Worm (Caenorhabditis elegans): Measurements from ENCODE around the gene Y10G11A.1.

Gene Y10G11A.1

DNA sequence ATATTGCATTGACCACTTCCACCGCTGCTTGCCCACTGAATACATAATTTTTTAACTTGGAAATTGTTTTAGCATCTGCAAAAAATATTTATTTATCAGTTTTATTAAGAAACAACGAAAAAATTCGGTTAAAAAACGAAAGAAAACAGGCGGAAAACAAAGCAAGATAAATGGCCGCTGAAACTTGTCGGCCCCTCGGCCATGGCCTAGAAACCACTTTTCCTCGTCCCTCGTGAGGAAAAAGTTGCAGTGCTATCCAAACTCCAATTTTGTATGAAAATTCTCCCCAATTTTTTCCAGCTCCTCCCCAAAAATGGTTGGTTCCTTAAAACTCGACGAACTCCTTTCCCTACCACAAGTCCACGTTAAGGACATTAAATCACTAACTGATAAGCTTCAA is at the start of gene Y10G11A.1:
Y10G11A.1 (plus strand) TSS at position 301 of the 400 bp plus-strand sequence.
- peak; percentile 59 for TF ChIP-seq nhr-85 (tag)

ce11 chrIV:16377942-16378341 is 46.5 kb upstream of the Y10G11A.1 start:
- TF ChIP-seq alr-1 (tag; optimal IDR thresholded peaks at IDR 0.05; ENCODE audit: borderline replicate concordance) (no peak), efl-1 (optimal IDR thresholded peaks at IDR 0.05) (no peak), efl-1 (GFP tag; optimal IDR thresholded peaks at IDR 0.05 in 1 of 2) (peak in 1 of 2 experiments; percentile 77), snpc-4 (tag; optimal IDR thresholded peaks at IDR 0.05) (no peak)

ce11 chrIV:16380278-16380677 is 44.2 kb upstream of the Y10G11A.1 start:
- TF ChIP-seq elt-3 (tag; optimal IDR thresholded peaks at IDR 0.05) (no peak), ceh-90 (tag; optimal IDR thresholded peaks at IDR 0.05) (no peak), sup-37 (GFP tag; optimal IDR thresholded peaks at IDR 0.05) (no peak), nhr-11 (tag; optimal IDR thresholded peaks at IDR 0.05) (no peak), snpc-4 (tag; optimal IDR thresholded peaks at IDR 0.05) (no peak), lir-3 (tag; optimal IDR thresholded peaks at IDR 0.05; ENCODE audit: poor library complexity) (no peak), efl-1 (optimal IDR thresholded peaks at IDR 0.05) (no peak), efl-1 (GFP tag; optimal IDR thresholded peaks at IDR 0.05 in 1 of 2) (peak in 1 of 2 experiments; percentile 59)

DNA sequence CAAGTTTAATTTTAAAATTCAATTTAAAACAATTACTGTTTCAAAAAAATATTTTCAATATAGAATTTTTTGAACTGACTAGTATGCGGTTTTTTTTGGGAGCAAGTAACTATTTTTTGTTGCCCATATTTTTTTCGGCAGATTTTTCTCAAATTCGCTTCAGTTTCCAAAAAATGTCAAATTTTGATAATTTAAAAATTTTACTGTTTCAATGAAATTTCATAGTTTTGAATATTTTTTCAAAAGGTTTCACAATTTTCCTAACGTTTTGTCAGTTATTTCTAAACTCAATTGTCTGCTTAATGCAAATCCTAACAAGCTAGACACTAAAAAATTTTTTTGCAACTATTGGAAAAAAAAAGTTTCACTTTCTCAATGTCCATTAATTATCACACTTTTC is 43.5 kb upstream of the Y10G11A.1 start:
- TF ChIP-seq hlh-4 (tag; optimal IDR thresholded peaks at IDR 0.05) (no peak), lin-15B (tag; optimal IDR thresholded peaks at IDR 0.05) (no peak), egl-13 (tag; optimal IDR thresholded peaks at IDR 0.05) (no peak), lsy-2 (tag; optimal IDR thresholded peaks at IDR 0.05) (no peak), xbp-1 (tag; optimal IDR thresholded peaks at IDR 0.05) (no peak), isw-1 (GFP tag; IDR thresholded peaks at IDR 0.05) (no peak), nhr-20 (tag; optimal IDR thresholded peaks at IDR 0.05) (no peak), mdl-1 (tag; optimal IDR thresholded peaks at IDR 0.05) (no peak), unc-98 (GFP tag; IDR thresholded peaks at IDR 0.05) (no peak), zag-1 (tag; optimal IDR thresholded peaks at IDR 0.05) (no peak), ceh-82 (tag; optimal IDR thresholded peaks at IDR 0.05) (no peak), sup-37 (GFP tag; optimal IDR thresholded peaks at IDR 0.05) (no peak)

- TF ChIP-seq lsy-2 (tag; optimal IDR thresholded peaks at IDR 0.05), result peak; percentile 37 to 39
- peak; percentile 56 for TF ChIP-seq tbx-2 (tag; optimal IDR thresholded peaks at IDR 0.05)
- no peak for TF ChIP-seq nhr-76 (tag; optimal IDR thresholded peaks at IDR 0.05)
- peak; percentile 17 for TF ChIP-seq pag-3 (tag; optimal IDR thresholded peaks at IDR 0.05; ENCODE audit: borderline replicate concordance, insufficient read depth)
- TF ChIP-seq ceh-8 (GFP tag; optimal IDR thresholded peaks at IDR 0.05), result peak; percentile 37
- TF ChIP-seq lin-39 (tag; optimal IDR thresholded peaks at IDR 0.05), result no peak
- TF ChIP-seq lir-3 (tag; optimal IDR thresholded peaks at IDR 0.05; ENCODE audit: poor library complexity), result peak; percentile 33
- TF ChIP-seq nhr-71 (tag; optimal IDR thresholded peaks at IDR 0.05), result peak; percentile 76
- TF ChIP-seq nhr-19 (GFP tag; conservative IDR thresholded peaks at IDR 0.05), result peak; percentile 72
- TF ChIP-seq efl-1 (optimal IDR thresholded peaks at IDR 0.05), result peak; percentile 23 to 54
- peak; percentile 19 to 91 for TF ChIP-seq efl-1 (GFP tag; optimal IDR thresholded peaks at IDR 0.05 in 1 of 2)
- peak; percentile 67 for TF ChIP-seq nhr-47 (tag; optimal IDR thresholded peaks at IDR 0.05)
- TF ChIP-seq nhr-84 (tag; optimal IDR thresholded peaks at IDR 0.05), result no peak
- TF ChIP-seq isw-1 (GFP tag; IDR thresholded peaks at IDR 0.05), result no peak
- no peak for TF ChIP-seq mef-2 (tag; optimal IDR thresholded peaks at IDR 0.05)
- TF ChIP-seq elt-2 (tag; optimal IDR thresholded peaks at IDR 0.05), result peak; percentile 19
- TF ChIP-seq xbp-1 (tag; optimal IDR thresholded peaks at IDR 0.05), result peak; percentile 39
- no peak for TF ChIP-seq sox-4 (tag; optimal IDR thresholded peaks at IDR 0.05)
- peak; percentile 22 for TF ChIP-seq unc-86 (tag; optimal IDR thresholded peaks at IDR 0.05)
- no peak for TF ChIP-seq nhr-11 (tag; optimal IDR thresholded peaks at IDR 0.05)
- TF ChIP-seq snpc-4 (tag; optimal IDR thresholded peaks at IDR 0.05), result peak; percentile 20
- TF ChIP-seq pax-3 (tag; optimal IDR thresholded peaks at IDR 0.05), result peak; percentile 5
- TF ChIP-seq lin-13 (GFP tag; optimal IDR thresholded peaks at IDR 0.05), result peak; percentile 6
- peak; percentile 8 to 35 (median 22) for TF ChIP-seq ceh-82 (tag; optimal IDR thresholded peaks at IDR 0.05)
- TF ChIP-seq ama-1 (optimal IDR thresholded peaks at IDR 0.05), result no peak
- peak; percentile 57 for TF ChIP-seq unc-130 (tag; optimal IDR thresholded peaks at IDR 0.05)
- peak; percentile 76 for TF ChIP-seq nhr-90 (tag; optimal IDR thresholded peaks at IDR 0.05; ENCODE audit: poor library complexity)
- no peak for TF ChIP-seq nhr-12 (tag; optimal IDR thresholded peaks at IDR 0.05)
- no peak for TF ChIP-seq unc-98 (GFP tag; IDR thresholded peaks at IDR 0.05)
- TF ChIP-seq grh-1 (GFP tag; IDR thresholded peaks at IDR 0.05), result peak; percentile 38; the same call in 1 of the 2 replicates
- TF ChIP-seq nhr-20 (tag; optimal IDR thresholded peaks at IDR 0.05), result peak; percentile 65
- TF ChIP-seq nhr-77 (tag; optimal IDR thresholded peaks at IDR 0.05), result peak; percentile 76
Measured at ce11 chrIV:16381933-16382591, 42.4 kb upstream of the Y10G11A.1 start, which contains the start of gene Y7A9D.1. Gene Y7A9D.1 (minus strand): TSS chrIV:16382215.

Measured in whole organism, L1 larva.